Fruit fly (Drosophila melanogaster) whole organism, embryonic: Measurements from ENCODE around the gene Cys.

Experiments used
- B-H2 ChIP-seq: fragments of 200-800 bp; sonication (Bioruptor generic); optimal IDR thresholded peaks from 2 replicates; lab custom pipeline; 2018; ENCODE audit warnings: missing biosample characterization, mild to moderate bottlenecking, missing genetic modification characterization
- CG10267 ChIP-seq: fragments of 200-800 bp; sonication (Bioruptor generic); optimal IDR thresholded peaks from 2 replicates; lab custom pipeline; 2018; ENCODE audit warnings: missing biosample characterization, mild to moderate bottlenecking, missing genetic modification characterization, moderate library complexity
- CG17385 ChIP-seq: fragments of 200-800 bp; sonication (Bioruptor generic); optimal IDR thresholded peaks from 3 replicates; lab custom pipeline; 2018; ENCODE audit warnings: missing biosample characterization, mild to moderate bottlenecking, missing genetic modification characterization
- CG1792 ChIP-seq: fragments of 200-800 bp; sonication (Bioruptor generic); optimal IDR thresholded peaks from 2 replicates; lab custom pipeline; 2016; ENCODE audit warnings: missing biosample characterization, missing genetic modification characterization
- CG18599 ChIP-seq: fragments of 200-800 bp; sonication (Bioruptor generic); optimal IDR thresholded peaks from 3 replicates; lab custom pipeline; 2017; ENCODE audit warnings: missing biosample characterization, missing genetic modification characterization, mild to moderate bottlenecking, moderate library complexity, missing genetic modification reagents
- CG3163 ChIP-seq: fragments of 200-800 bp; sonication (Bioruptor generic); optimal IDR thresholded peaks from 3 replicates; lab custom pipeline; 2016; ENCODE audit warnings: missing biosample characterization, missing genetic modification characterization
- CG43689 ChIP-seq: fragments of 200-800 bp; sonication (Bioruptor generic); IDR thresholded peaks from 2 replicates; pipeline ENCODE4 v1.3.6; 2022; ENCODE audit warnings: missing biosample characterization, missing genetic modification characterization
- CG6254 ChIP-seq: fragments of 200-800 bp; sonication (Bioruptor generic); optimal IDR thresholded peaks from 3 replicates; lab custom pipeline; 2017; ENCODE audit warnings: mild to moderate bottlenecking, missing biosample characterization, missing genetic modification reagents, missing genetic modification characterization
- CG9215 ChIP-seq: fragments of 200-800 bp; sonication (Bioruptor generic); IDR thresholded peaks from 2 replicates; pipeline ENCODE4 v1.3.6; 2022; ENCODE audit warnings: missing biosample characterization, missing genetic modification characterization
- CG9817 ChIP-seq: fragments of 200-800 bp; sonication (Bioruptor generic); optimal IDR thresholded peaks from 2 replicates; lab custom pipeline; 2018; ENCODE audit warnings: missing biosample characterization, mild to moderate bottlenecking, missing genetic modification characterization, moderate library complexity
- Doc3 ChIP-seq: fragments of 200-800 bp; sonication (Bioruptor generic); IDR thresholded peaks from 3 replicates; pipeline ENCODE4 v1.3.6; 2022; ENCODE audit warnings: missing biosample characterization, missing genetic modification characterization; ENCODE audit not compliant: partially characterized antibody
- Dref ChIP-seq: fragments of 200-800 bp; sonication (Bioruptor generic); IDR thresholded peaks from 2 replicates; pipeline ENCODE4 v1.3.6; 2022; ENCODE audit warnings: missing biosample characterization, missing genetic modification characterization
- Eip74EF ChIP-seq, 2 experiments: fragments of 200-800 bp in 1 of 2; fragments of >200 bp in 1 of 2; sonication (Bioruptor generic) in 1 of 2; optimal IDR thresholded peaks; 2 replicates each; lab custom pipeline; 2017 to 2019; ENCODE audit warnings: missing biosample characterization in 2 of 2, missing genetic modification characterization in 2 of 2, mild to moderate bottlenecking in 1 of 2, moderate library complexity in 1 of 2
- H15 ChIP-seq: fragments of 200-800 bp; sonication (Bioruptor generic); IDR thresholded peaks from 3 replicates; pipeline ENCODE4 v1.3.6; 2022; ENCODE audit warnings: missing biosample characterization, missing genetic modification characterization
- Kr ChIP-seq: fragments of 200-800 bp; sonication (Bioruptor generic); optimal IDR thresholded peaks from 2 replicates; lab custom pipeline; 2017; ENCODE audit warnings: missing biosample characterization, mild to moderate bottlenecking, missing genetic modification characterization
- Lhr ChIP-seq: fragments of 200-800 bp; sonication (Bioruptor generic); optimal IDR thresholded peaks from 3 replicates; lab custom pipeline; 2017; ENCODE audit warnings: mild to moderate bottlenecking, missing biosample characterization, missing genetic modification reagents, missing genetic modification characterization
- Med ChIP-seq: fragments of 200-800 bp; sonication (Bioruptor generic); peaks from one replicate; lab custom pipeline; 2016; ENCODE audit warnings: missing biosample characterization, missing genetic modification characterization, mild to moderate bottlenecking, inconsistent platforms, moderate library complexity
- Optix ChIP-seq: fragments of 200-800 bp; sonication (Bioruptor generic); IDR thresholded peaks from 3 replicates; pipeline ENCODE4 v1.3.6; 2022; ENCODE audit warnings: missing biosample characterization, missing genetic modification characterization
- Ptx1 ChIP-seq: fragments of 200-800 bp; sonication (Bioruptor generic); IDR thresholded peaks from 2 replicates; pipeline ENCODE4 v1.3.6; 2022; ENCODE audit warnings: missing biosample characterization, missing genetic modification characterization
- Sin3A ChIP-seq: fragments of >200 bp; optimal IDR thresholded peaks from 2 replicates; lab custom pipeline; 2018
- Sox102F ChIP-seq: fragments of 200-800 bp; sonication (Bioruptor generic); optimal IDR thresholded peaks from 2 replicates; lab custom pipeline; 2018; ENCODE audit warnings: missing biosample characterization, mild to moderate bottlenecking, missing genetic modification characterization, moderate library complexity
- Tbp ChIP-seq: fragments of >200 bp; optimal IDR thresholded peaks from 2 replicates; lab custom pipeline; 2018; ENCODE audit warnings: missing biosample characterization, missing genetic modification characterization
- Xbp1 ChIP-seq: fragments of 200-800 bp; sonication (Bioruptor generic); optimal IDR thresholded peaks from 3 replicates; lab custom pipeline; 2016; ENCODE audit warnings: missing biosample characterization, mild to moderate bottlenecking, missing genetic modification characterization
- ac ChIP-seq: fragments of 200-800 bp; sonication (Bioruptor generic); optimal IDR thresholded peaks from 3 replicates; lab custom pipeline; 2017; ENCODE audit warnings: missing biosample characterization, mild to moderate bottlenecking, missing genetic modification characterization
- aop ChIP-seq: fragments of 200-800 bp; sonication (Bioruptor generic); IDR thresholded peaks from 2 replicates; pipeline ENCODE4 v1.3.6; 2022; ENCODE audit warnings: missing biosample characterization, missing genetic modification characterization
- cas ChIP-seq: fragments of 200-800 bp; sonication (Bioruptor generic); IDR thresholded peaks from 2 replicates; pipeline ENCODE4 v1.3.6; 2022; ENCODE audit warnings: missing biosample characterization, missing genetic modification characterization
- ci ChIP-seq: fragments of 200-800 bp; sonication (Bioruptor generic); IDR thresholded peaks from 3 replicates; pipeline ENCODE4 v1.3.6; 2022; ENCODE audit warnings: missing biosample characterization, missing genetic modification characterization
- crc ChIP-seq: fragments of 200-800 bp; sonication (Bioruptor generic); optimal IDR thresholded peaks from 2 replicates; lab custom pipeline; 2016; ENCODE audit warnings: missing biosample characterization, missing genetic modification characterization
- crp ChIP-seq, 2 experiments: fragments of 200-800 bp; sonication (Bioruptor generic); optimal IDR thresholded peaks; 2 replicates in 1 of 2; 3 replicates in 1 of 2; lab custom pipeline; 2017; ENCODE audit warnings: missing biosample characterization in 2 of 2, missing genetic modification characterization in 2 of 2, mild to moderate bottlenecking in 1 of 2, moderate library complexity in 1 of 2
- eyg ChIP-seq: fragments of 200-800 bp; sonication (Bioruptor generic); optimal IDR thresholded peaks from 3 replicates; lab custom pipeline; 2016; ENCODE audit warnings: missing biosample characterization, missing genetic modification characterization
- gcm2 ChIP-seq: fragments of 200-800 bp; sonication (Bioruptor generic); optimal IDR thresholded peaks from 2 replicates; lab custom pipeline; 2016; ENCODE audit warnings: missing biosample characterization, missing genetic modification characterization
- grau ChIP-seq: fragments of 200-800 bp; optimal IDR thresholded peaks from 3 replicates; lab custom pipeline; 2019; ENCODE audit warnings: missing biosample characterization, mild to moderate bottlenecking, missing genetic modification characterization, moderate library complexity
- ham ChIP-seq: fragments of 200-800 bp; sonication (Bioruptor generic); IDR thresholded peaks from 2 replicates; pipeline ENCODE4 v1.3.6; 2022; ENCODE audit warnings: missing biosample characterization, missing genetic modification characterization
- jing ChIP-seq: fragments of 200-800 bp; sonication (Bioruptor generic); optimal IDR thresholded peaks from 2 replicates; lab custom pipeline; 2018; ENCODE audit warnings: missing biosample characterization, mild to moderate bottlenecking, missing genetic modification characterization
- kah ChIP-seq: fragments of 200-800 bp; sonication (Bioruptor generic); optimal IDR thresholded peaks from 2 replicates; lab custom pipeline; 2018; ENCODE audit warnings: missing biosample characterization, mild to moderate bottlenecking, missing genetic modification characterization
- luna ChIP-seq: fragments of 200-800 bp; sonication (Bioruptor generic); optimal IDR thresholded peaks from 2 replicates; lab custom pipeline; 2016; ENCODE audit warnings: missing biosample characterization, missing genetic modification characterization
- mam ChIP-seq: fragments of 200-800 bp; sonication (Bioruptor generic); optimal IDR thresholded peaks from 3 replicates; lab custom pipeline; 2016; ENCODE audit warnings: missing biosample characterization, missing genetic modification characterization
- mirr ChIP-seq: fragments of 200-800 bp; sonication (Bioruptor generic); optimal IDR thresholded peaks from 3 replicates; lab custom pipeline; 2018; ENCODE audit warnings: missing biosample characterization, mild to moderate bottlenecking, missing genetic modification characterization
- mld ChIP-seq: fragments of 200-800 bp; sonication (Bioruptor generic); IDR thresholded peaks from 3 replicates; pipeline ENCODE4 v1.3.6; 2022; ENCODE audit warnings: missing biosample characterization, missing genetic modification characterization; ENCODE audit not compliant: partially characterized antibody
- otp ChIP-seq: fragments of 200-800 bp; sonication (Bioruptor generic); IDR thresholded peaks from 3 replicates; pipeline ENCODE4, ENCODE4 v1.3.6; 2022; ENCODE audit warnings: missing biosample characterization, missing genetic modification characterization
- salm ChIP-seq: fragments of 200-800 bp; sonication (Bioruptor generic); optimal IDR thresholded peaks from 2 replicates; lab custom pipeline; 2018; ENCODE audit warnings: missing biosample characterization, mild to moderate bottlenecking, missing genetic modification characterization
- seq ChIP-seq: fragments of 200-800 bp; sonication (Bioruptor generic); IDR thresholded peaks from 2 replicates; pipeline ENCODE4 v1.3.6; 2022; ENCODE audit warnings: missing biosample characterization, missing genetic modification characterization
- so ChIP-seq: fragments of 200-800 bp; sonication (Bioruptor generic); IDR thresholded peaks from 3 replicates; pipeline ENCODE4 v1.3.6; 2022; ENCODE audit warnings: missing biosample characterization, missing genetic modification characterization
- stc ChIP-seq: fragments of 200-800 bp; sonication (Bioruptor generic); IDR thresholded peaks from 2 replicates; pipeline ENCODE4 v1.3.6; 2022; ENCODE audit warnings: missing biosample characterization, missing genetic modification characterization
- toy ChIP-seq: fragments of 200-800 bp; sonication (Bioruptor generic); IDR thresholded peaks from 2 replicates; pipeline ENCODE4 v1.3.6; 2022; ENCODE audit warnings: missing biosample characterization, missing genetic modification characterization
- trem ChIP-seq: fragments of 200-800 bp; optimal IDR thresholded peaks from 3 replicates; lab custom pipeline; 2019; ENCODE audit warnings: missing biosample characterization, mild to moderate bottlenecking, missing genetic modification characterization, moderate library complexity
- twi ChIP-seq: fragments of 200-800 bp; optimal IDR thresholded peaks from 2 replicates; lab custom pipeline; 2019; ENCODE audit warnings: missing biosample characterization, mild to moderate bottlenecking, missing genetic modification characterization, moderate library complexity
- unc-4 ChIP-seq: fragments of 200-800 bp; sonication (Bioruptor generic); IDR thresholded peaks from 2 replicates; pipeline ENCODE4 v1.3.6; 2022; ENCODE audit warnings: missing biosample characterization, missing genetic modification characterization; ENCODE audit not compliant: partially characterized antibody
- wor ChIP-seq: fragments of 200-800 bp; sonication (Bioruptor generic); IDR thresholded peaks from 2 replicates; pipeline ENCODE4 v1.3.6; 2022; ENCODE audit warnings: missing biosample characterization, missing genetic modification characterization
- yki ChIP-seq: fragments of >200 bp; optimal IDR thresholded peaks from 3 replicates; lab custom pipeline; 2018

Gene Cys

dm6 chr3R:14574962-14575717 lies 5.7 kb upstream of the Cys start (continued):
- no peak for TF ChIP-seq jing (GFP tag; lab: Kevin White, UChicago)
- peak; percentile 4 for TF ChIP-seq Sin3A (lab: Kevin White, UChicago)
- TF ChIP-seq CG9817 (tag; lab: Kevin White, UChicago), result peak; percentile 66
- peak; percentile 30 for TF ChIP-seq CG6254 (GFP tag; lab: Kevin White, UChicago)
- peak; percentile 78 for TF ChIP-seq CG10267
- TF ChIP-seq crp (GFP tag; optimal IDR thresholded peaks at IDR 0.05; lab: Kevin White, UChicago), result peak in 1 of 2 experiments; percentile 45
- TF ChIP-seq Optix, result no peak
- TF ChIP-seq wor (GFP tag; lab: Robert Waterston, UW), result peak; percentile 39; the same call in 1 of the 2 replicates
- no peak for TF ChIP-seq mirr (GFP tag; lab: Kevin White, UChicago)
- TF ChIP-seq ci (GFP tag; lab: Robert Waterston, UW), result peak; percentile 41; the same call in 2 of the 3 replicates
- TF ChIP-seq aop (GFP tag; lab: Robert Waterston, UW), result no peak
- TF ChIP-seq Doc3 (GFP tag; lab: Robert Waterston, UW), result 0 out of 3 replicates have a peak, but pooled peaks have one; percentile 28
- peak in 1 of 2 experiments; percentile 41 for TF ChIP-seq Eip74EF (GFP tag; optimal IDR thresholded peaks at IDR 0.05; lab: Kevin White, UChicago)
- TF ChIP-seq cas (GFP tag; lab: Robert Waterston, UW), result no peak
- no peak for TF ChIP-seq B-H2
- no peak for TF ChIP-seq CG3163 (GFP tag; lab: Kevin White, UChicago)
- TF ChIP-seq CG43689 (GFP tag; lab: Robert Waterston, UW), result no peak
- peak; percentile 7 for TF ChIP-seq crc (GFP tag; lab: Kevin White, UChicago)
- TF ChIP-seq luna (GFP tag; lab: Kevin White, UChicago), result no peak
- TF ChIP-seq Med (GFP tag; lab: Kevin White, UChicago), result peak; percentile 79
- TF ChIP-seq ac (GFP tag; lab: Kevin White, UChicago), result no peak
- peak; percentile 36 for TF ChIP-seq gcm2 (GFP tag; lab: Kevin White, UChicago)
- TF ChIP-seq toy, result no peak
- TF ChIP-seq CG9215, result peak; percentile 52; the same call in 1 of the 2 replicates
- 0 out of 3 replicates have a peak, but pooled peaks have one; percentile 48 for TF ChIP-seq so (GFP tag; lab: Robert Waterston, UW)
- TF ChIP-seq unc-4 (GFP tag; lab: Robert Waterston, UW), result no peak
- no peak for TF ChIP-seq eyg (GFP tag; lab: Kevin White, UChicago)
- peak; percentile 58 for TF ChIP-seq CG17385 (GFP tag; lab: Kevin White, UChicago)
- TF ChIP-seq salm (tag; lab: Kevin White, UChicago), result no peak
- peak; percentile 81 for TF ChIP-seq grau (tag; lab: Kevin White, UChicago)
- peak; percentile 61 for TF ChIP-seq trem (tag; lab: Kevin White, UChicago)
- TF ChIP-seq CG18599 (GFP tag; lab: Kevin White, UChicago), result peak; percentile 84
- TF ChIP-seq Kr (GFP tag; lab: Kevin White, UChicago), result no peak
- no peak for TF ChIP-seq ham
- TF ChIP-seq otp, result 0 out of 3 replicates have a peak, but pooled peaks have one; percentile 17
- TF ChIP-seq yki (lab: Kevin White, UChicago), result no peak
- TF ChIP-seq Dref (GFP tag; lab: Robert Waterston, UW), result no peak
- peak; percentile 81 for TF ChIP-seq Xbp1 (GFP tag; lab: Kevin White, UChicago)
- TF ChIP-seq Ptx1, result peak; percentile 82
- TF ChIP-seq Lhr (GFP tag; lab: Kevin White, UChicago), result peak; percentile 18
- peak; percentile 44 for TF ChIP-seq twi (tag; lab: Kevin White, UChicago)
- TF ChIP-seq Sox102F, result peak; percentile 77
- TF ChIP-seq Tbp (GFP tag; lab: Kevin White, UChicago), result no peak
- TF ChIP-seq stc (GFP tag; lab: Robert Waterston, UW), result no peak
- TF ChIP-seq mld (GFP tag; lab: Robert Waterston, UW), result no peak
- peak; percentile 22 for TF ChIP-seq CG1792 (GFP tag; lab: Kevin White, UChicago)
- TF ChIP-seq mam, result peak; percentile 59
- TF ChIP-seq seq (GFP tag; lab: Robert Waterston, UW), result no peak
- TF ChIP-seq kah (GFP tag; lab: Kevin White, UChicago), result no peak
- TF ChIP-seq H15 (GFP tag; lab: Robert Waterston, UW), result peak; percentile 62; the same call in 1 of the 3 replicates
